Worm (Caenorhabditis elegans): ENCODE data around the gene H34I24.1.

H34I24.1 gene

DNA sequence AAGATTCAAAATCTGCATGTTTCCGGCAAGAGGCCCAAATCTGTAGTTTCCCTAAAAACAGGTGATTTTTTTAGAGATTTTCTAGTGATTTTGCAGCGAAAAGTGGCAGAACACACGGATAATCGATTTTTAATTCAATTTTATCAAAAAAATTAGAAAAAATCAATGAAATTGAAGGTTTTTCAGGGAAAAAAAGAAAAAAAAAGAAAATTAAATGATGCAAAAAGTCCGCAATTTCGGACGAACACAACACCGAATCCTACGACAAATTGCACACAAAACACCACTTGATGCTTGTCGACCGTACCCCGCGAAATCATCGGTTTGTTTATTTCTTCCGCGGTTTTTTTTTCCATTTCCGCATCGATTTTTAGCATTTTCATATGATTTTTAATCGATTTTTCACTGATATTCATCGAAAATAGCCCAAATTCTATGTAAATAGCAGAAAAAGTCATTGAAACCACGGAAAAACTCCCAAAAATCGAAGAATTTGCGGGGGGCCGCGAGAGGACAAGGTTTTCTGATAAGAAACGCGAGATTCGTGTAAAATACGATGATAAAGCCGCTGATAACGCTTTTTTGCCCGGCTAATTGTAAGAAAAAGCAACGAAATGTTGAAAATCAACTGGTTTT lies 31.8 kb upstream of the H34I24.1 start, which contains the start of gene tufm-1 (continued):
- TF ChIP-seq skn-1 (tag; optimal IDR thresholded peaks at IDR 0.05) (no peak), mdl-1 (tag; optimal IDR thresholded peaks at IDR 0.05) (peak in 1 of 2 experiments; percentile 3), spr-1 (tag; optimal IDR thresholded peaks at IDR 0.05) (no peak), ceh-28 (tag; optimal IDR thresholded peaks at IDR 0.05) (peak; percentile 7), lsy-2 (tag; optimal IDR thresholded peaks at IDR 0.05) (peak in 1 of 2 experiments; percentile 97), D1046.2 (GFP tag; IDR thresholded peaks at IDR 0.05) (no peak), hlh-30 (tag; optimal IDR thresholded peaks at IDR 0.05; ENCODE audit: insufficient read depth) (peak; percentile 57), Y75B8A.6 (GFP tag; IDR thresholded peaks at IDR 0.05) (no peak), ceh-82 (tag; optimal IDR thresholded peaks at IDR 0.05) (no peak), nhr-28 (tag; optimal IDR thresholded peaks at IDR 0.05) (no peak), nhr-237 (tag; optimal IDR thresholded peaks at IDR 0.05) (no peak), rbr-2 (tag; optimal IDR thresholded peaks at IDR 0.05) (peak; percentile 31), set-16 (GFP tag; IDR thresholded peaks at IDR 0.05) (no peak), mep-1 (tag; optimal IDR thresholded peaks at IDR 0.05) (peak; percentile 8), lim-7 (GFP tag; IDR thresholded peaks at IDR 0.05) (no peak), snpc-4 (tag; optimal IDR thresholded peaks at IDR 0.05) (no peak), nhr-11 (tag; optimal IDR thresholded peaks at IDR 0.05) (no peak), nhr-111 (GFP tag; optimal IDR thresholded peaks at IDR 0.05) (no peak), lin-38 (GFP tag; IDR thresholded peaks at IDR 0.05) (peak; percentile 75), lir-3 (tag; optimal IDR thresholded peaks at IDR 0.05) (no peak), aly-2 (tag; optimal IDR thresholded peaks at IDR 0.05) (no peak), jun-1 (tag; optimal IDR thresholded peaks at IDR 0.05) (no peak), hif-1 (tag; optimal IDR thresholded peaks at IDR 0.05) (no peak), mxl-3 (GFP tag; optimal IDR thresholded peaks at IDR 0.05) (no peak), egl-27 (tag; optimal IDR thresholded peaks at IDR 0.05) (no peak), zfp-3 (GFP tag; conservative IDR thresholded peaks at IDR 0.05) (no peak), zip-11 (GFP tag; IDR thresholded peaks at IDR 0.05) (no peak), dpl-1 (GFP tag; optimal IDR thresholded peaks at IDR 0.05) (peak; percentile 54), daf-19 (GFP tag; conservative IDR thresholded peaks at IDR 0.05) (no peak), daf-16 (GFP tag; optimal IDR thresholded peaks at IDR 0.05) (no peak), daf-16 (tag; optimal IDR thresholded peaks at IDR 0.05) (peak; percentile 55), unc-62 (GFP tag; optimal IDR thresholded peaks at IDR 0.05 in 1 of 2) (no peak), unc-62 (tag; optimal IDR thresholded peaks at IDR 0.05) (no peak)

- no peak for TF ChIP-seq duxl-1 (tag; optimal IDR thresholded peaks at IDR 0.05; ENCODE audit: poor library complexity)
- peak in 1 of 2 experiments; percentile 41 for TF ChIP-seq lsy-2 (tag; optimal IDR thresholded peaks at IDR 0.05)
- no peak for TF ChIP-seq mdl-1 (tag; optimal IDR thresholded peaks at IDR 0.05)
- TF ChIP-seq aha-1 (tag) = peak; percentile 56
- TF ChIP-seq nhr-28 (tag; optimal IDR thresholded peaks at IDR 0.05) = peak; percentile 13
- TF ChIP-seq hlh-30 (tag; optimal IDR thresholded peaks at IDR 0.05; ENCODE audit: insufficient read depth) = peak; percentile 80
- TF ChIP-seq madf-5 (GFP tag; IDR thresholded peaks at IDR 0.05) = no peak
- no peak for TF ChIP-seq php-3 (GFP tag; IDR thresholded peaks at IDR 0.05)
- TF ChIP-seq hmg-1.1 (GFP tag; IDR thresholded peaks at IDR 0.05) = 0 out of 2 replicates have a peak, but pooled peaks have one; percentile 14
These were observed 30.5 kb upstream of the H34I24.1 start for ce11 chrIII:2816205-2816923.

DNA sequence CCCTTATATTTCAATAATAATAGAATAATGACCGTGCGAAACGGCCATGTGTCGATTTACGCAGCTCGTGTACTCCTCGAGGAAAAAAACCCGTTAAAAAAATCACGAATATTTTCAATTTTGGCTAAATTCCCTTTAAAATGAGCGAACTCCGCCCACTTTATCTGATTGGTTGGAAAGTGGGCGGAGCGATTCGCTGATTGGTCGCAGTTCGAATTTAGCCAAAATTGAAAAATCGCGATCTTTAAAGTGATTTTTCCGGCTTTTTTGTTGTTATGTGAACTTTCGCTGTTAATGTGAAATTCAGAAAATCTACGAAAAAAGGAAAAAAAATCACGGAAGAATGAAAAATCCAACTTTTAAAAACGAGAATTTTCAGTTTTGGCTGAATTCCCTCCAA lies 29.0 kb upstream of the H34I24.1 start:
- TF ChIP-seq spr-3 (GFP tag; optimal IDR thresholded peaks at IDR 0.05) = no peak
- peak; percentile 65 for TF ChIP-seq aha-1 (tag)
- no peak for TF ChIP-seq gei-8 (GFP tag; optimal IDR thresholded peaks at IDR 0.05)
- no peak for TF ChIP-seq daf-12 (tag; optimal IDR thresholded peaks at IDR 0.05)
